Worm (Caenorhabditis elegans) whole organism, late embryonic: ENCODE results near the gene mtrf-1L.

Experiments
- C08G9.2 ChIP-seq: sonication (generic microtip); optimal IDR thresholded peaks from 2 replicates; lab custom pipeline; 2016; ENCODE audit warnings: mild to moderate bottlenecking, missing genetic modification characterization, moderate library complexity, missing compliant biosample characterization
- F13H6.1 ChIP-seq: sonication (generic microtip); optimal IDR thresholded peaks from 2 replicates; lab custom pipeline; 2016; ENCODE audit warnings: missing genetic modification characterization, missing compliant biosample characterization
- T23F11.4 ChIP-seq: fragments of 200-800 bp; sonication (Bioruptor generic); optimal IDR thresholded peaks from 2 replicates; lab custom pipeline; 2018; ENCODE audit warnings: mild to moderate bottlenecking, missing genetic modification characterization, missing compliant biosample characterization
- Y22D7AL.16 ChIP-seq: sonication (generic microtip); optimal IDR thresholded peaks from 2 replicates; lab custom pipeline; 2016; ENCODE audit warnings: missing genetic modification characterization, missing compliant biosample characterization
- ama-1 ChIP-seq: fragments of 150-350 bp; optimal IDR thresholded peaks from 2 replicates; lab custom pipeline; 2014
- ceh-14 ChIP-seq: sonication (generic microtip); optimal IDR thresholded peaks from 2 replicates; lab custom pipeline; 2016; ENCODE audit warnings: missing genotype, missing genetic modification characterization, missing compliant biosample characterization
- ceh-19 ChIP-seq: fragments of 200-800 bp; sonication (Bioruptor generic); optimal IDR thresholded peaks from 2 replicates; lab custom pipeline; 2018; ENCODE audit warnings: mild to moderate bottlenecking, missing genetic modification characterization, missing compliant biosample characterization
- ceh-2 ChIP-seq: sonication (generic microtip); optimal IDR thresholded peaks from 2 replicates; lab custom pipeline; 2016; ENCODE audit warnings: missing genotype, missing genetic modification characterization, missing compliant biosample characterization
- ceh-22 ChIP-seq: sonication (generic microtip); optimal IDR thresholded peaks from 2 replicates; lab custom pipeline; 2017; ENCODE audit warnings: missing biosample characterization, missing genetic modification characterization
- ceh-24 ChIP-seq: sonication (generic microtip); optimal IDR thresholded peaks from 2 replicates; lab custom pipeline; 2016; ENCODE audit warnings: mild to moderate bottlenecking, missing genetic modification characterization, missing compliant biosample characterization
- ceh-30 ChIP-seq: fragments of 150-350 bp; optimal IDR thresholded peaks from 2 replicates; lab custom pipeline; 2014; ENCODE audit warnings: missing biosample characterization, missing genetic modification characterization
- ceh-6 ChIP-seq: fragments of 200-800 bp; sonication (Bioruptor generic); optimal IDR thresholded peaks from 2 replicates; lab custom pipeline; 2018; ENCODE audit warnings: mild to moderate bottlenecking, missing genetic modification characterization, missing compliant biosample characterization
- ceh-9 ChIP-seq: sonication (generic microtip); optimal IDR thresholded peaks from 2 replicates; lab custom pipeline; 2016; ENCODE audit warnings: mild to moderate bottlenecking, missing genetic modification characterization, inconsistent platforms, missing compliant biosample characterization
- ets-4 ChIP-seq: sonication (generic microtip); optimal IDR thresholded peaks from 2 replicates; lab custom pipeline; 2016; ENCODE audit warnings: missing genetic modification characterization, missing compliant biosample characterization
- fax-1 ChIP-seq: sonication (generic microtip); optimal IDR thresholded peaks from 2 replicates; lab custom pipeline; 2016; ENCODE audit warnings: missing genotype, missing genetic modification characterization, missing compliant biosample characterization
- fkh-10 ChIP-seq: fragments of 150-350 bp; optimal IDR thresholded peaks from 2 replicates; lab custom pipeline; 2014; ENCODE audit warnings: missing biosample characterization, missing genetic modification reagents, missing genetic modification characterization
- fkh-6 ChIP-seq: sonication (generic microtip); optimal IDR thresholded peaks from 2 replicates; lab custom pipeline; 2016; ENCODE audit warnings: missing genetic modification characterization, missing compliant biosample characterization
- hlh-30 ChIP-seq: sonication (generic microtip); optimal IDR thresholded peaks from 2 replicates; lab custom pipeline; 2017; ENCODE audit warnings: antibody characterized with exemption, missing genetic modification characterization, missing compliant biosample characterization; ENCODE audit not compliant: insufficient read depth
- hlh-6 ChIP-seq: sonication (generic microtip); optimal IDR thresholded peaks from 2 replicates; lab custom pipeline; 2016; ENCODE audit warnings: missing genotype, missing genetic modification characterization, missing compliant biosample characterization
- nfya-1 ChIP-seq: sonication (generic microtip); optimal IDR thresholded peaks from 2 replicates; lab custom pipeline; 2017; ENCODE audit warnings: missing genetic modification characterization, mild to moderate bottlenecking, missing compliant biosample characterization, antibody characterized with exemption, moderate library complexity
- nhr-11 ChIP-seq: fragments of 150-350 bp; optimal IDR thresholded peaks from 2 replicates; lab custom pipeline; 2014; ENCODE audit warnings: missing biosample characterization, missing genetic modification characterization
- odd-2 ChIP-seq: sonication (generic microtip); optimal IDR thresholded peaks from 2 replicates; lab custom pipeline; 2017; ENCODE audit warnings: antibody characterized with exemption, mild to moderate bottlenecking, missing genetic modification characterization, missing compliant biosample characterization
- pag-3 ChIP-seq: sonication (generic microtip); optimal IDR thresholded peaks from 2 replicates; lab custom pipeline; 2016; ENCODE audit warnings: missing compliant biosample characterization, missing genetic modification characterization, borderline replicate concordance
- pax-1 ChIP-seq: fragments of 150-350 bp; optimal IDR thresholded peaks from 2 replicates; lab custom pipeline; 2014; ENCODE audit warnings: missing biosample characterization, missing genetic modification characterization
- pha-4 ChIP-seq: fragments of 150-350 bp; optimal IDR thresholded peaks from 2 replicates; lab custom pipeline; 2018; ENCODE audit warnings: missing biosample characterization, missing genetic modification reagents, missing genetic modification characterization
- pqm-1 ChIP-seq: sonication (generic microtip); optimal IDR thresholded peaks from 2 replicates; lab custom pipeline; 2016; ENCODE audit warnings: missing genetic modification characterization, missing compliant biosample characterization
- pros-1 ChIP-seq: fragments of 150-350 bp; optimal IDR thresholded peaks from 2 replicates; lab custom pipeline; 2014; ENCODE audit warnings: missing biosample characterization, missing genetic modification reagents, missing genetic modification characterization
- rnt-1 ChIP-seq: sonication (generic microtip); optimal IDR thresholded peaks from 2 replicates; lab custom pipeline; 2016; ENCODE audit warnings: missing genetic modification characterization, missing compliant biosample characterization
- sox-4 ChIP-seq: sonication (generic microtip); optimal IDR thresholded peaks from 2 replicates; lab custom pipeline; 2017; ENCODE audit warnings: mild to moderate bottlenecking, missing genetic modification characterization, inconsistent platforms, missing compliant biosample characterization
- tbx-2 ChIP-seq: sonication (generic microtip); optimal IDR thresholded peaks from 2 replicates; lab custom pipeline; 2016; ENCODE audit warnings: missing genetic modification characterization, missing compliant biosample characterization
- tbx-7 ChIP-seq: sonication (generic microtip); optimal IDR thresholded peaks from 2 replicates; lab custom pipeline; 2016; ENCODE audit warnings: missing genotype, missing genetic modification characterization, missing compliant biosample characterization
- ttx-3 ChIP-seq: sonication (generic microtip); optimal IDR thresholded peaks from 2 replicates; lab custom pipeline; 2016; ENCODE audit warnings: missing genetic modification reagents, missing genetic modification characterization, missing compliant biosample characterization
- unc-3 ChIP-seq, 2 experiments: fragments of 200-800 bp in 1 of 2; sonication (Bioruptor generic) in 1 of 2; sonication (generic microtip) in 1 of 2; conservative IDR thresholded peaks in 1 of 2; optimal IDR thresholded peaks in 1 of 2; 2 replicates each; pipeline versions ENCODE4 v1.3.6 to Lab custom; 2016 to 2022; ENCODE audit warnings: missing compliant biosample characterization in 2 of 2, missing genetic modification characterization in 2 of 2, missing genetic modification reagents in 1 of 2
- unc-42 ChIP-seq: sonication (generic microtip); optimal IDR thresholded peaks from 2 replicates; lab custom pipeline; 2016; ENCODE audit warnings: missing genotype, missing genetic modification characterization, missing compliant biosample characterization
- unc-86 ChIP-seq: sonication (generic microtip); optimal IDR thresholded peaks from 2 replicates; lab custom pipeline; 2016; ENCODE audit warnings: missing genetic modification characterization, missing compliant biosample characterization
- ztf-16 ChIP-seq: sonication (generic microtip); optimal IDR thresholded peaks from 2 replicates; lab custom pipeline; 2017; ENCODE audit warnings: missing genetic modification characterization, missing compliant biosample characterization

The mtrf-1L gene

ce11 chrIV:5186480-5187205, at the start of gene mtrf-1L, which contains the start of gene W03F8.6:
TSS of gene mtrf-1L (plus strand) at chrIV:5187155.
TSS of gene W03F8.6 (minus strand) at chrIV:5186580.
- TF ChIP-seq ztf-16 (tag; lab: Kevin White, UChicago) (no peak), fax-1 (no peak), unc-3 (GFP tag; conservative IDR thresholded peaks at IDR 0.05; lab: Robert Waterston, UW) (no peak), unc-3 (tag; optimal IDR thresholded peaks at IDR 0.05; lab: Kevin White, UChicago) (no peak), hlh-6 (tag; lab: Kevin White, UChicago) (no peak), ceh-22 (tag; lab: Kevin White, UChicago) (no peak), pqm-1 (tag; lab: Kevin White, UChicago) (no peak), unc-86 (tag; lab: Kevin White, UChicago) (no peak), ceh-14 (tag; lab: Kevin White, UChicago) (no peak), fkh-10 (GFP tag; lab: Kevin White, UChicago) (no peak), fkh-6 (no peak), ceh-24 (tag; lab: Kevin White, UChicago) (no peak), hlh-30 (tag; lab: Kevin White, UChicago) (no peak), odd-2 (no peak)

ce11 chrIV:5137809-5138208, 49.1 kb upstream of the mtrf-1L start:
- TF ChIP-seq unc-42 (peak; percentile 88), sox-4 (tag; lab: Kevin White, UChicago) (no peak)

ce11 chrIV:5139189-5139588, 47.8 kb upstream of the mtrf-1L start:
- peak; percentile 72 for TF ChIP-seq unc-42
- no peak for TF ChIP-seq T23F11.4

ce11 chrIV:5139972-5140371, 47.0 kb upstream of the mtrf-1L start:
- TF ChIP-seq hlh-6 (tag; lab: Kevin White, UChicago) (no peak), fax-1 (no peak), ceh-30 (no peak), rnt-1 (tag; lab: Kevin White, UChicago) (no peak), ceh-6 (GFP tag; lab: Kevin White, UChicago) (no peak), pros-1 (tag; lab: Kevin White, UChicago) (no peak), tbx-7 (tag; lab: Kevin White, UChicago) (no peak), nfya-1 (tag; lab: Kevin White, UChicago) (no peak), tbx-2 (no peak)
- TF ChIP-seq, all 69 proteins: peak for 0

- no peak for TF ChIP-seq ceh-19 (GFP tag; lab: Kevin White, UChicago)
- TF ChIP-seq pha-4: no peak
- no peak for TF ChIP-seq ets-4 (tag; lab: Kevin White, UChicago)
- no peak for TF ChIP-seq unc-3 (GFP tag; conservative IDR thresholded peaks at IDR 0.05; lab: Robert Waterston, UW)
- no peak for TF ChIP-seq unc-3 (tag; optimal IDR thresholded peaks at IDR 0.05; lab: Kevin White, UChicago)
- no peak for TF ChIP-seq pax-1 (tag; lab: Kevin White, UChicago)
- no peak for TF ChIP-seq ttx-3
- TF ChIP-seq ceh-2 (tag; lab: Kevin White, UChicago): no peak
- TF ChIP-seq nhr-11 (tag; lab: Kevin White, UChicago): no peak
- TF ChIP-seq F13H6.1 (tag; lab: Kevin White, UChicago): no peak
- TF ChIP-seq pag-3: no peak
- TF ChIP-seq Y22D7AL.16 (tag; lab: Kevin White, UChicago): no peak
- TF ChIP-seq ama-1: no peak
- TF ChIP-seq ceh-9 (tag; lab: Kevin White, UChicago): no peak
- TF ChIP-seq C08G9.2 (tag; lab: Kevin White, UChicago): no peak
- TF ChIP-seq fkh-10 (GFP tag; lab: Kevin White, UChicago): no peak
Measured at ce11 chrIV:5149793-5150192, 37.2 kb upstream of the mtrf-1L start, which contains the start of gene C24D10.5. TSS of gene C24D10.5 (plus strand) at chrIV:5150093.
